Worm (Caenorhabditis elegans): ENCODE results near the gene C24A3.4.

C24A3.4 gene

DNA sequence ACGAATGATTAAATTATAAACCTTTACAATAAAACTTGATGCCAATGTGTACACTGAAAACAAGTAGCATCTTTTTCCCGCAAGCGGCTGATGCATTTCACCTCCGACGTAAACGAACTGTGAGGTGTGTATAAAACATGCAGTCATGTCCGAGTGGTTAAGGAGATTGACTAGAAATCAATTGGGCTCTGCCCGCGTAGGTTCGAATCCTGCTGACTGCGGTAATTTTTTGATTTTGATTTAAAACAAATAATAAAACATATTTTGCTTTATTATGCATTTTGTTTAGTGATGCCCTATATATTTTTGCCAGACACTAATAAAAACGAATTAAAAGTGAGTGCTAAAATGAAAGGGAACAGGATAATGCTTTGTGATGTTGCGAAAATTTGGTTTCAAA is 20.7 kb upstream of the C24A3.4 start (continued):
- TF ChIP-seq mes-2 (tag; optimal IDR thresholded peaks at IDR 0.05; ENCODE audit: poor library complexity, severe bottlenecking) = no peak
- TF ChIP-seq madf-5 (GFP tag; IDR thresholded peaks at IDR 0.05) = no peak
- no peak for TF ChIP-seq ceh-62 (tag; optimal IDR thresholded peaks at IDR 0.05)
- no peak for TF ChIP-seq R02D3.7 (tag; optimal IDR thresholded peaks at IDR 0.05)
- TF ChIP-seq arid-1 (GFP tag; conservative IDR thresholded peaks at IDR 0.05) = no peak
- TF ChIP-seq lin-15B (tag; optimal IDR thresholded peaks at IDR 0.05) = no peak
- peak; percentile 17 for TF ChIP-seq unc-130 (GFP tag; optimal IDR thresholded peaks at IDR 0.05)
- peak; percentile 42 for TF ChIP-seq F49E8.2 (tag; optimal IDR thresholded peaks at IDR 0.05; ENCODE audit: borderline replicate concordance)
- TF ChIP-seq ZK337.2 (GFP tag; IDR thresholded peaks at IDR 0.05) = peak; percentile 62; the same call in 1 of the 2 replicates
- no peak for TF ChIP-seq ztf-11 (tag; optimal IDR thresholded peaks at IDR 0.05)
- TF ChIP-seq fos-1 (tag; optimal IDR thresholded peaks at IDR 0.05) = no peak
- TF ChIP-seq nhr-25 (tag; optimal IDR thresholded peaks at IDR 0.05; ENCODE audit: borderline replicate concordance, insufficient read depth) = no peak
- TF ChIP-seq dve-1 (tag; optimal IDR thresholded peaks at IDR 0.05; ENCODE audit: insufficient read depth) = no peak
- no peak for TF ChIP-seq attf-4 (tag; optimal IDR thresholded peaks at IDR 0.05)
- TF ChIP-seq hif-1 (tag; optimal IDR thresholded peaks at IDR 0.05) = peak; percentile 29 to 34
- no peak for TF ChIP-seq unc-39 (tag; optimal IDR thresholded peaks at IDR 0.05)
- TF ChIP-seq daf-12 (tag; optimal IDR thresholded peaks at IDR 0.05) = no peak
- TF ChIP-seq hlh-11 (tag; optimal IDR thresholded peaks at IDR 0.05) = no peak
- TF ChIP-seq ztf-7 (tag; optimal IDR thresholded peaks at IDR 0.05) = peak; percentile 7
- TF ChIP-seq mxl-2 (GFP tag; conservative IDR thresholded peaks at IDR 0.05) = no peak
- peak; percentile 28 for TF ChIP-seq lir-3 (tag; optimal IDR thresholded peaks at IDR 0.05)
- no peak for TF ChIP-seq ceh-82 (tag; optimal IDR thresholded peaks at IDR 0.05)
- no peak for TF ChIP-seq egl-27 (tag; optimal IDR thresholded peaks at IDR 0.05)
- no peak for TF ChIP-seq nhr-41 (GFP tag; IDR thresholded peaks at IDR 0.05)
- TF ChIP-seq jun-1 (tag; optimal IDR thresholded peaks at IDR 0.05) = no peak
- TF ChIP-seq fkh-10 (GFP tag; optimal IDR thresholded peaks at IDR 0.05) = no peak
- TF ChIP-seq zfp-3 (GFP tag; conservative IDR thresholded peaks at IDR 0.05) = 0 out of 2 replicates have a peak, but pooled peaks have one; percentile 61
- TF ChIP-seq dmd-6 (GFP tag; IDR thresholded peaks at IDR 0.05) = no peak
- peak; percentile 42 for TF ChIP-seq nhr-48 (tag; optimal IDR thresholded peaks at IDR 0.05)
- peak; percentile 37 to 84 for TF ChIP-seq daf-16 (GFP tag; optimal IDR thresholded peaks at IDR 0.05)
- TF ChIP-seq daf-16 (tag; optimal IDR thresholded peaks at IDR 0.05) = peak; percentile 63
- no peak for TF ChIP-seq duxl-1 (tag; optimal IDR thresholded peaks at IDR 0.05; ENCODE audit: poor library complexity)
- TF ChIP-seq lin-1 (GFP tag; IDR thresholded peaks at IDR 0.05) = peak; percentile 69; the same call in 1 of the 2 replicates
- TF ChIP-seq sdz-12 (GFP tag; optimal IDR thresholded peaks at IDR 0.05) = no peak
- TF ChIP-seq ceh-28 (tag; optimal IDR thresholded peaks at IDR 0.05) = no peak
- no peak for TF ChIP-seq nhr-10 (tag; optimal IDR thresholded peaks at IDR 0.05)
- TF ChIP-seq vab-7 (GFP tag; IDR thresholded peaks at IDR 0.05) = peak; percentile 83
- no peak for TF ChIP-seq lin-39 (tag; optimal IDR thresholded peaks at IDR 0.05)
- no peak for TF ChIP-seq tag-97 (GFP tag; IDR thresholded peaks at IDR 0.05)
- no peak for TF ChIP-seq zag-1 (tag; optimal IDR thresholded peaks at IDR 0.05)
- TF ChIP-seq madf-9 (GFP tag; conservative IDR thresholded peaks at IDR 0.05) = peak; percentile 72
- TF ChIP-seq snpc-1.2 (GFP tag; IDR thresholded peaks at IDR 0.05) = peak; percentile 81
- TF ChIP-seq zfp-2 (tag; optimal IDR thresholded peaks at IDR 0.05) = peak; percentile 25
- TF ChIP-seq ZK546.5 (tag; optimal IDR thresholded peaks at IDR 0.05) = no peak
- no peak for TF ChIP-seq lin-29 (GFP tag; IDR thresholded peaks at IDR 0.05)
- TF ChIP-seq ama-1 (optimal IDR thresholded peaks at IDR 0.05) = no peak
- peak; percentile 78 for TF ChIP-seq hmg-1.1 (GFP tag; IDR thresholded peaks at IDR 0.05)
- no peak for TF ChIP-seq php-3 (GFP tag; IDR thresholded peaks at IDR 0.05)
- 0 out of 2 replicates have a peak, but pooled peaks have one; percentile 41 for TF ChIP-seq saeg-2 (GFP tag; IDR thresholded peaks at IDR 0.05)
- TF ChIP-seq nhr-76 (tag; optimal IDR thresholded peaks at IDR 0.05) = no peak
- TF ChIP-seq nhr-6 (tag; optimal IDR thresholded peaks at IDR 0.05) = no peak
- no peak for TF ChIP-seq pqm-1 (tag; optimal IDR thresholded peaks at IDR 0.05)
